Fruit fly (Drosophila melanogaster): Measurements from ENCODE around the gene eEF1alpha2.
A peak's percentile ranks its signal among the peaks of the same experiment; 100 is the strongest.

Gene eEF1alpha2

DNA sequence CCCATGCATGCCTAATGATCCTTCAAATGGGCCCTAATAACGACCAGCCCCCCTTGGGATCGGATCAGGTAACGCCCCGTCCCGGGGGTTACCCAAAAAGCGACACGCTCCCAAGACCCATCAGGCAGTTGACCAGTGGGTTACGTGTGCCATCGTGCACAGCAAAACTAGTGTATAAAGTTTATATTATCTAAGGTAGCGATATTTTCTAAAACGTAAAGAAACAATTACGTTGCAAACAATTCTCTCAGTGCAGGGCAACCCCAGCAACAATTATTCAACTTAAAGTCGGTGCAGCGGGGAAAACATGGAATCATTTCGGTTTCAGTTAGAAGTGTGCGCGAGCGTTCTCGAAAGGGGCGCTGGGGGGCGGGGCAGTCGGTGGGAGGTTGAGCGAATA, 25.7 kb upstream of the eEF1alpha2 start:
- TF ChIP-seq CG14711 (tag; optimal IDR thresholded peaks at IDR 0.05) (no peak), CG12768 (GFP tag; optimal IDR thresholded peaks at IDR 0.05) (peak; percentile 2), tj (GFP tag; optimal IDR thresholded peaks at IDR 0.05) (no peak), toe (GFP tag; optimal IDR thresholded peaks at IDR 0.05) (no peak), kay (GFP tag; ENCODE audit: borderline replicate concordance) (no peak), CG5204 (GFP tag; optimal IDR thresholded peaks at IDR 0.05) (peak; percentile 41), CG11617 (GFP tag; optimal IDR thresholded peaks at IDR 0.05) (no peak)

DNA sequence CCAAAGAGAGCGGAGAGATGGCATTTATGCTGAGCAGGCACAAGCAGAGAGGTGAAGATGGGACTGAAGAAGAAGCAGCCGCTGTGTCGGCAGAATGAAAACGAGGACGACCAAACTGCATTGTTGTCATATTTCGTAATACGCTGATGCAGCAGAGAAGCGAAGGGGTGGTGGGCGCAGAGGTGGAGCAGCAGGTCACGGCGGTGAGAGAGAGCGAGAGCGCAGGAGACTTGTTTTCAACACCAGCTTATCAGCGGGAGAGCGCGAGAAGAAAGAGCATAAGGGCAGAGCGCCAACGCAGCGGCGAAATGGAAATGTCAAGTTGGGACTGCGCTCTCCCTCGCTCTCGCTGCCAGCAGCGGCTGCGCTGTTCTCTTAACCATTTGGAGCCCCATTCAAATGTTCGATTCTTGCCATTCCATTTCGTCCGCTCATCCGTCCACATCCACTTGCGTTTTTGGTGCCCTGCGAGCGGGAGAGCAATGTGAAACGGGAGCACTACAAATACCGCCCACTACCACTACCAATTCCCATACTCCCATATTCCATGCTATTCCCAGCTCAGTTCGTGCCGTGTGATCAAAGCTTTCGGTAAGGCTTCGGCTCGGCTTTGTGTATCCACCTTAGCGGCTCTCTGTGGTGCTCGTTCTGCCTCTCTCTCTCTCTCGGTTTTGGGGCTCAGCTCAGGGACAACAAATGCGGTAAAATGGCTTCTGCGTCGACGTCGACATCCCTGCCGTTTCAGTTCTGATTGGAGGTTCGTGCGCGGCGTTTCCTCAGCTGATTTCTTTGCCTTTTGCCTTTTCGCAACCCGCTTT, 24.8 kb upstream of the eEF1alpha2 start, which contains the start of gene ttk:
Gene ttk (plus strand): TSS at position 562 of the 818 bp plus-strand sequence.
- TF ChIP-seq CG5204 (GFP tag; optimal IDR thresholded peaks at IDR 0.05): no peak
- no peak for TF ChIP-seq CG1620 (GFP tag; optimal IDR thresholded peaks at IDR 0.05)
- TF ChIP-seq pad (GFP tag; optimal IDR thresholded peaks at IDR 0.05): peak; percentile 46
- no peak for TF ChIP-seq cic (GFP tag; optimal IDR thresholded peaks at IDR 0.05)
- TF ChIP-seq Mnt (GFP tag; optimal IDR thresholded peaks at IDR 0.05): no peak
- TF ChIP-seq kay (GFP tag; ENCODE audit: borderline replicate concordance): no peak
- no peak for TF ChIP-seq Crg-1 (GFP tag; optimal IDR thresholded peaks at IDR 0.05)
- TF ChIP-seq Clk (GFP tag; optimal IDR thresholded peaks at IDR 0.05): no peak
- no peak for TF ChIP-seq CG7101 (tag; optimal IDR thresholded peaks at IDR 0.05)
- no peak for TF ChIP-seq CG7045 (GFP tag; optimal IDR thresholded peaks at IDR 0.05)
- no peak for TF ChIP-seq CG33017 (tag; optimal IDR thresholded peaks at IDR 0.05)
- peak; percentile 8 for TF ChIP-seq bab1 (GFP tag; optimal IDR thresholded peaks at IDR 0.05)
- no peak for TF ChIP-seq ovo (GFP tag; optimal IDR thresholded peaks at IDR 0.05)
- TF ChIP-seq CG14711 (tag; optimal IDR thresholded peaks at IDR 0.05): no peak
- TF ChIP-seq toe (GFP tag; optimal IDR thresholded peaks at IDR 0.05): no peak
- TF ChIP-seq Hr96 (GFP tag; optimal IDR thresholded peaks at IDR 0.05): peak; percentile 22
- peak; percentile 100 for TF ChIP-seq tj (GFP tag; optimal IDR thresholded peaks at IDR 0.05)
- no peak for TF ChIP-seq cnc (optimal IDR thresholded peaks at IDR 0.05)
- peak; percentile 53 for TF ChIP-seq CG12768 (GFP tag; optimal IDR thresholded peaks at IDR 0.05)
- TF ChIP-seq CG11617 (GFP tag; optimal IDR thresholded peaks at IDR 0.05): peak; percentile 46

DNA sequence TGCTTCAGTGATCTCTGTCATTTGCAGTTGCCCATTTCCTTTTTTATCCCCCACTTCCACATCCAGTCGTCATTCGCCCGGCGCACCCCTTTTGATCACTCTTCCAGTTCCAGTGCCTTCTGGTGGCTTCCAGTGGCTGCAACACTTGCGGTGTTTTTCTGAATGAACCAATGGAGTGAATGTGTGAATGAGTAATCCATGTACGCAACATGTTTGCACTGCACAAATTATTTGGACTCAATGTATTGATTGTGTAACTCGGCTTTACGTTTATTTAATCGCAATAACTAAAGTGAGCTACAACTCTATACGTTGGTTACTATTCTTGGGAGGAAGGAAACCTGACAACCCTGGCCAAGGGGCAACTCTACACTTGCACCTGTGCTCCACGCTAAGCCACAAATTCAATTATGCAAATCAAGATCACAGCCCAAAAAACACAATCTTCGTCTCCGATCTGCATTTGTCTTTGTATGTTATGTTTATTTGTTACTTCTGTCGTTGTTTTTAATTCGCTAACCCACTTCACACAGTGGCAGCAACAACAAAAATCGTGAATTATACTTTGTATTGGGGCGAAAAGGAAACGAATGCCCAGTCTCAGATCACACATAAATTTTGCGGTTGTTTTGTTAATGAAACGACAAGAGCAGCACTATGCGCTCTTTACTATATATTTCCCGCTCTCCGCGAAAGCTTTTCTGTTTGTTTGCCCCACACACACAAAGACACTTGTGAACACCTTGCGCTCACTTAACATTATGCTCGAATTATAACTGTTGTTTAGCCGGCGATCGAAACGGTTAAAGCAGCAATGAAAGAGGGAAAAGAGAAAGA, 23.2 kb upstream of the eEF1alpha2 start:
- TF ChIP-seq pad (GFP tag; optimal IDR thresholded peaks at IDR 0.05) (peak; percentile 86), ovo (GFP tag; optimal IDR thresholded peaks at IDR 0.05) (peak; percentile 71), cnc (optimal IDR thresholded peaks at IDR 0.05) (no peak), kay (GFP tag; ENCODE audit: borderline replicate concordance) (peak; percentile 94), CG33017 (tag; optimal IDR thresholded peaks at IDR 0.05) (no peak), CG12768 (GFP tag; optimal IDR thresholded peaks at IDR 0.05) (no peak), CG7101 (tag; optimal IDR thresholded peaks at IDR 0.05) (no peak), cic (GFP tag; optimal IDR thresholded peaks at IDR 0.05) (peak; percentile 8), CG14711 (tag; optimal IDR thresholded peaks at IDR 0.05) (peak; percentile 63), toe (GFP tag; optimal IDR thresholded peaks at IDR 0.05) (no peak)

DNA sequence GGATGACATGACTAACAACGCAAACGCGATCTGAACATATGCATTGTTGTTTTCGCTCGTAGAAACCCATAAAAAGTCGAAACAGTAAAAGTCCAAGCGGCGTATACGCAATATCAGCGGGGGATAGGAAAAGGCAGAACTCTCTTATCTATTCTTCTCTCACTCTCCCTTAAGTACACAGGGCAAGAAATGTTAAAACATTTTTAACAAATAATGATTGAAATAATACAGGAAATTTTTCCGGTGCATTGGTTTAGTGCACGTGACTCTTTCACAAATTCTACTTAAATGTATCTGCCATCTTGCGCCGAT, 22.6 kb upstream of the eEF1alpha2 start:
- no peak for TF ChIP-seq CG14711 (tag; optimal IDR thresholded peaks at IDR 0.05)
- peak; percentile 3 for TF ChIP-seq CG11617 (GFP tag; optimal IDR thresholded peaks at IDR 0.05)
- TF ChIP-seq kay (GFP tag; ENCODE audit: borderline replicate concordance): peak; percentile 72

DNA sequence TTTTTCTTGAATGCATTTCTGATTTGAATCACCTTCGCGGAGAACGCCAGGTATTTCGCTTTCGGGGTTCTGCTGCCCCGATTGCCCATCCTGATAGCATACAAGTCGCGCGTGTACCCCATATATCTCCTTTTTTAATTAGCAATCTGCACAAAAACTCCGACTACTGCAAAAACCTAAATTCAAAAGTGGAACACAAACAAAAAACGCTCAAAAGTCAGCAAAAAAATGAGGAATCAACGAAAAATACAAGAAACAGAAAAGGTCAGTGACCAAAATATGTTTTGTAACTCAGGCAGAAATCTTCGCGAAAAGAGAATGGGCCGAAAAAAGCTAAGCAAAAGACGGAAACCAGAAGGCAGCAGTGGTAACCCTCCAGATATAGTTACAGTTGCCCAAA, 22.0 kb upstream of the eEF1alpha2 start:
- no peak for TF ChIP-seq CG14711 (tag; optimal IDR thresholded peaks at IDR 0.05)
- TF ChIP-seq tj (GFP tag; optimal IDR thresholded peaks at IDR 0.05): peak; percentile 95

DNA sequence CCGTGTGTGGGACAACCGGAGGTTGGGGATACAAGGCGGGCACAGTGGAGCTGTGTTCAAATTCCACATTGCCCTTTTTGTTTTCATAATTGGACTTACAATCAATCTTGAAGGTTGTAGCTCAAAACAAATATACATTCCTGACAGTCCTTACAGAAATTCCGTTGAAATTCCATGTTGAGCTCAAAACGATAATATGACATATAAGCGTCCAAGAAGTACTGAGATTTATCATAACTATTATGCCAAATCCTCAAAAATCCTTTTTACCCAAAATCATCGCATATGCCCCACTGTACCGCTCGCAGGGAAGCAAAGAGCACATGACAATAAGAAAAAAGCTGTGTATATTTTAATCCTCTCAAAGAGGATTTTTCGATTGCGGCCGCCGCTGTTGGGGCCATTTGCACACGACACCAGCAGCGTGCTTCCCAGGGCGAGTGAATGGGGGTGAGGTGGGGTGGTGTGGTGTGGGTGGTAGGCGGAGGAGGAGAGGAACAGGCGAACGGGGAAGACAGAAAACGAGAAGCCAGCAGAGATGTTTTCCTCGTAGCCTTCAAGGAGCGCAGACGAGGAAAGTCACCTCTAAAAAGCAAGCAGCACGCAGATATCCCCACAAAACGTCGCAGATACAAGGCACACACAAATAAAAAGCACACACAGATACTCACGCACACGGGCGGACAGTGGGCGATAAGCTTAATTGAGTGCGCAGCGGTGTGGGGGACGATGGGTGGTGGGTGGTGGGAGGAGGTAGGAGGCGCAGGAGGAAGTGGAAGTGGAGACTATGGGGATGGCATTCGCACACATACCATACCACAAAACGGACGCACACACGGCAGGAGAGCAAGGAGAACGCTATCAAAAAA, 20.7 kb upstream of the eEF1alpha2 start:
- TF ChIP-seq CG33017 (tag; optimal IDR thresholded peaks at IDR 0.05) (peak; percentile 5), kay (GFP tag; ENCODE audit: borderline replicate concordance) (no peak), CG5204 (GFP tag; optimal IDR thresholded peaks at IDR 0.05) (peak; percentile 60), CG7045 (GFP tag; optimal IDR thresholded peaks at IDR 0.05) (peak; percentile 15), toe (GFP tag; optimal IDR thresholded peaks at IDR 0.05) (peak; percentile 26)
